Worm (Caenorhabditis elegans) whole organism, late embryonic: ENCODE data around the gene rpl-9.

Experiments used
- C08G9.2 ChIP-seq: sonication (generic microtip); optimal IDR thresholded peaks from 2 replicates; lab custom pipeline; 2016; ENCODE audit warnings: mild to moderate bottlenecking, missing genetic modification characterization, moderate library complexity, missing compliant biosample characterization
- F13H6.1 ChIP-seq: sonication (generic microtip); optimal IDR thresholded peaks from 2 replicates; lab custom pipeline; 2016; ENCODE audit warnings: missing genetic modification characterization, missing compliant biosample characterization
- T23F11.4 ChIP-seq: fragments of 200-800 bp; sonication (Bioruptor generic); optimal IDR thresholded peaks from 2 replicates; lab custom pipeline; 2018; ENCODE audit warnings: mild to moderate bottlenecking, missing genetic modification characterization, missing compliant biosample characterization
- Y22D7AL.16 ChIP-seq: sonication (generic microtip); optimal IDR thresholded peaks from 2 replicates; lab custom pipeline; 2016; ENCODE audit warnings: missing genetic modification characterization, missing compliant biosample characterization
- ama-1 ChIP-seq: fragments of 150-350 bp; optimal IDR thresholded peaks from 2 replicates; lab custom pipeline; 2014
- ceh-14 ChIP-seq: sonication (generic microtip); optimal IDR thresholded peaks from 2 replicates; lab custom pipeline; 2016; ENCODE audit warnings: missing genotype, missing genetic modification characterization, missing compliant biosample characterization
- ceh-19 ChIP-seq: fragments of 200-800 bp; sonication (Bioruptor generic); optimal IDR thresholded peaks from 2 replicates; lab custom pipeline; 2018; ENCODE audit warnings: mild to moderate bottlenecking, missing genetic modification characterization, missing compliant biosample characterization
- ceh-2 ChIP-seq: sonication (generic microtip); optimal IDR thresholded peaks from 2 replicates; lab custom pipeline; 2016; ENCODE audit warnings: missing genotype, missing genetic modification characterization, missing compliant biosample characterization
- ceh-30 ChIP-seq: fragments of 150-350 bp; optimal IDR thresholded peaks from 2 replicates; lab custom pipeline; 2014; ENCODE audit warnings: missing biosample characterization, missing genetic modification characterization
- ceh-31 ChIP-seq: sonication (generic microtip); optimal IDR thresholded peaks from 2 replicates; lab custom pipeline; 2016; ENCODE audit warnings: missing genetic modification characterization, missing compliant biosample characterization
- ceh-34 ChIP-seq: sonication (generic microtip); optimal IDR thresholded peaks from 2 replicates; lab custom pipeline; 2016; ENCODE audit warnings: mild to moderate bottlenecking, missing genetic modification characterization, missing compliant biosample characterization
- ceh-48 ChIP-seq: sonication (generic microtip); optimal IDR thresholded peaks from 2 replicates; lab custom pipeline; 2016; ENCODE audit warnings: missing genetic modification characterization, inconsistent platforms, missing compliant biosample characterization
- ceh-6 ChIP-seq: fragments of 200-800 bp; sonication (Bioruptor generic); optimal IDR thresholded peaks from 2 replicates; lab custom pipeline; 2018; ENCODE audit warnings: mild to moderate bottlenecking, missing genetic modification characterization, missing compliant biosample characterization
- dmd-4 ChIP-seq: sonication (generic microtip); optimal IDR thresholded peaks from 2 replicates; lab custom pipeline; 2016; ENCODE audit warnings: borderline replicate concordance, missing genetic modification characterization, missing compliant biosample characterization
- dve-1 ChIP-seq: sonication (generic microtip); optimal IDR thresholded peaks from 2 replicates; lab custom pipeline; 2017; ENCODE audit warnings: antibody characterized with exemption, mild to moderate bottlenecking, missing genetic modification characterization, missing compliant biosample characterization
- ets-4 ChIP-seq: sonication (generic microtip); optimal IDR thresholded peaks from 2 replicates; lab custom pipeline; 2016; ENCODE audit warnings: missing genetic modification characterization, missing compliant biosample characterization
- eyg-1 ChIP-seq: sonication (generic microtip); optimal IDR thresholded peaks from 2 replicates; lab custom pipeline; 2016; ENCODE audit warnings: missing genotype, missing genetic modification characterization, missing compliant biosample characterization
- hlh-13 ChIP-seq: fragments of 200-800 bp; sonication (Bioruptor generic); optimal IDR thresholded peaks from 2 replicates; lab custom pipeline; 2018; ENCODE audit warnings: mild to moderate bottlenecking, missing genetic modification characterization, missing compliant biosample characterization
- hlh-6 ChIP-seq: sonication (generic microtip); optimal IDR thresholded peaks from 2 replicates; lab custom pipeline; 2016; ENCODE audit warnings: missing genotype, missing genetic modification characterization, missing compliant biosample characterization
- hlh-8 ChIP-seq: sonication (generic microtip); optimal IDR thresholded peaks from 2 replicates; lab custom pipeline; 2016; ENCODE audit warnings: missing genotype, missing genetic modification characterization, missing compliant biosample characterization
- lim-6 ChIP-seq: sonication (generic microtip); optimal IDR thresholded peaks from 2 replicates; lab custom pipeline; 2016; ENCODE audit warnings: missing genetic modification characterization, missing compliant biosample characterization
- madf-2 ChIP-seq: sonication (generic microtip); optimal IDR thresholded peaks from 2 replicates; lab custom pipeline; 2017; ENCODE audit warnings: missing genetic modification characterization, missing compliant biosample characterization
- nfya-1 ChIP-seq: sonication (generic microtip); optimal IDR thresholded peaks from 2 replicates; lab custom pipeline; 2017; ENCODE audit warnings: missing genetic modification characterization, mild to moderate bottlenecking, missing compliant biosample characterization, antibody characterized with exemption, moderate library complexity
- nhr-232 ChIP-seq: sonication (generic microtip); optimal IDR thresholded peaks from 2 replicates; lab custom pipeline; 2016; ENCODE audit warnings: missing genetic modification characterization, missing compliant biosample characterization
- odd-2 ChIP-seq: sonication (generic microtip); optimal IDR thresholded peaks from 2 replicates; lab custom pipeline; 2017; ENCODE audit warnings: antibody characterized with exemption, mild to moderate bottlenecking, missing genetic modification characterization, missing compliant biosample characterization
- pax-1 ChIP-seq: fragments of 150-350 bp; optimal IDR thresholded peaks from 2 replicates; lab custom pipeline; 2014; ENCODE audit warnings: missing biosample characterization, missing genetic modification characterization
- pha-2 ChIP-seq: sonication (generic microtip); optimal IDR thresholded peaks from 2 replicates; lab custom pipeline; 2017; ENCODE audit warnings: mild to moderate bottlenecking, missing genetic modification characterization, missing compliant biosample characterization
- pha-4 ChIP-seq: fragments of 150-350 bp; optimal IDR thresholded peaks from 2 replicates; lab custom pipeline; 2018; ENCODE audit warnings: missing biosample characterization, missing genetic modification reagents, missing genetic modification characterization
- pqm-1 ChIP-seq: sonication (generic microtip); optimal IDR thresholded peaks from 2 replicates; lab custom pipeline; 2016; ENCODE audit warnings: missing genetic modification characterization, missing compliant biosample characterization
- rnt-1 ChIP-seq: sonication (generic microtip); optimal IDR thresholded peaks from 2 replicates; lab custom pipeline; 2016; ENCODE audit warnings: missing genetic modification characterization, missing compliant biosample characterization
- sox-4 ChIP-seq: sonication (generic microtip); optimal IDR thresholded peaks from 2 replicates; lab custom pipeline; 2017; ENCODE audit warnings: mild to moderate bottlenecking, missing genetic modification characterization, inconsistent platforms, missing compliant biosample characterization
- syd-9 ChIP-seq: sonication (generic microtip); optimal IDR thresholded peaks from 2 replicates; lab custom pipeline; 2016; ENCODE audit warnings: mild to moderate bottlenecking, missing genetic modification characterization, moderate library complexity, missing compliant biosample characterization
- tbx-2 ChIP-seq: sonication (generic microtip); optimal IDR thresholded peaks from 2 replicates; lab custom pipeline; 2016; ENCODE audit warnings: missing genetic modification characterization, missing compliant biosample characterization
- tbx-7 ChIP-seq: sonication (generic microtip); optimal IDR thresholded peaks from 2 replicates; lab custom pipeline; 2016; ENCODE audit warnings: missing genotype, missing genetic modification characterization, missing compliant biosample characterization
- ttx-3 ChIP-seq: sonication (generic microtip); optimal IDR thresholded peaks from 2 replicates; lab custom pipeline; 2016; ENCODE audit warnings: missing genetic modification reagents, missing genetic modification characterization, missing compliant biosample characterization
- unc-3 ChIP-seq, 2 experiments: fragments of 200-800 bp in 1 of 2; sonication (Bioruptor generic) in 1 of 2; sonication (generic microtip) in 1 of 2; conservative IDR thresholded peaks in 1 of 2; optimal IDR thresholded peaks in 1 of 2; 2 replicates each; pipeline versions ENCODE4 v1.3.6 to Lab custom; 2016 to 2022; ENCODE audit warnings: missing compliant biosample characterization in 2 of 2, missing genetic modification characterization in 2 of 2, missing genetic modification reagents in 1 of 2
- unc-55 ChIP-seq: sonication (generic microtip); optimal IDR thresholded peaks from 2 replicates; lab custom pipeline; 2017; ENCODE audit warnings: missing biosample characterization, missing genetic modification reagents, missing genetic modification characterization
- unc-86 ChIP-seq: sonication (generic microtip); optimal IDR thresholded peaks from 2 replicates; lab custom pipeline; 2016; ENCODE audit warnings: missing genetic modification characterization, missing compliant biosample characterization
- zip-5 ChIP-seq: sonication (generic microtip); optimal IDR thresholded peaks from 2 replicates; lab custom pipeline; 2016; ENCODE audit warnings: missing genetic modification characterization, missing compliant biosample characterization

The rpl-9 gene

ce11 chrIII:7582885-7583284 lies 10.3 kb upstream of the rpl-9 start, which contains the start of gene R13A5.10:
Gene R13A5.10 (minus strand): TSS chrIII:7582985.
- TF ChIP-seq ceh-48, result no peak
- no peak for TF ChIP-seq dve-1
- TF ChIP-seq madf-2 (tag; lab: Kevin White, UChicago), result no peak
- TF ChIP-seq odd-2 (tag; lab: Kevin White, UChicago), result no peak
- no peak for TF ChIP-seq eyg-1
- no peak for TF ChIP-seq ceh-6 (GFP tag; lab: Kevin White, UChicago)
- TF ChIP-seq unc-55, result no peak
- TF ChIP-seq tbx-2, result no peak
- TF ChIP-seq pha-4 (tag; lab: Kevin White, UChicago), result no peak
- no peak for TF ChIP-seq ceh-14 (tag; lab: Kevin White, UChicago)
- TF ChIP-seq ttx-3 (tag; lab: Kevin White, UChicago), result no peak
- TF ChIP-seq ceh-19 (GFP tag; lab: Kevin White, UChicago), result no peak
- no peak for TF ChIP-seq unc-86 (tag; lab: Kevin White, UChicago)
- TF ChIP-seq, all 69 proteins: peak for 0

DNA sequence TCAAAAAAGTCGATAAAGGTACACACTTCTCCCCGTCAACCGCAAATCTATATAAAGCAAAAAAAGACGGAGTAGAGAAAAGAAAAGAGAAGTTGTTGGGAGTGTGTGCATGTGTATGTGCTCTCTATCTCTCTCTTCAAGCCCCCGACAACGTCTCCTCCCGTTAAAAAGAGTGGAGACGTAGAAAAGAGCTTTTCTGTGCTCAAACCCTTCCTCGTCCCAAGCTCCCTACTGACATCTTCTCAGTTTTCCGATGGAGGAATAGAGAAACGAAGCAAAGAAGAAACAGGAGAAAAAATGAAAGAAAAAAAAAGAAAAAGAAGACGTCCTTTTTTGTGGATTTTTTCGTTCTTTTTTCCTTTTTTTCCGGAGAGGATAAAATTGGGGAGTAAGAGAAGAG lies 8.0 kb upstream of the rpl-9 start:
- TF ChIP-seq hlh-6 (no peak), rnt-1 (tag; lab: Kevin White, UChicago) (no peak), ceh-19 (GFP tag; lab: Kevin White, UChicago) (peak; percentile 39), ceh-14 (tag; lab: Kevin White, UChicago) (no peak), dve-1 (no peak), ceh-31 (tag; lab: Kevin White, UChicago) (peak; percentile 47), tbx-7 (tag; lab: Kevin White, UChicago) (no peak), pha-2 (tag; lab: Kevin White, UChicago) (no peak), ets-4 (no peak), nfya-1 (peak; percentile 27), unc-3 (GFP tag; conservative IDR thresholded peaks at IDR 0.05; lab: Robert Waterston, UW) (no peak), unc-3 (tag; optimal IDR thresholded peaks at IDR 0.05; lab: Kevin White, UChicago) (no peak), unc-86 (tag; lab: Kevin White, UChicago) (no peak), nhr-232 (tag; lab: Kevin White, UChicago) (no peak), hlh-13 (GFP tag; lab: Kevin White, UChicago) (no peak), ceh-30 (tag; lab: Kevin White, UChicago) (no peak), ama-1 (no peak)
- TF ChIP-seq, all 69 proteins: peak for 3

ce11 chrIII:7579324-7579723 lies 6.7 kb upstream of the rpl-9 start, which contains the start of gene mfsd-6:
Gene mfsd-6 (minus strand): TSS chrIII:7579411.
- TF ChIP-seq Y22D7AL.16 (no peak), madf-2 (tag; lab: Kevin White, UChicago) (no peak), sox-4 (no peak), F13H6.1 (tag; lab: Kevin White, UChicago) (no peak), ceh-2 (tag; lab: Kevin White, UChicago) (no peak), rnt-1 (tag; lab: Kevin White, UChicago) (no peak), ceh-48 (no peak), dmd-4 (tag; lab: Kevin White, UChicago) (no peak), lim-6 (tag; lab: Kevin White, UChicago) (no peak), hlh-8 (tag; lab: Kevin White, UChicago) (no peak), ceh-30 (tag; lab: Kevin White, UChicago) (no peak), ceh-34 (tag; lab: Kevin White, UChicago) (no peak), T23F11.4 (GFP tag; lab: Kevin White, UChicago) (no peak), syd-9 (tag; lab: Kevin White, UChicago) (no peak), nhr-232 (tag; lab: Kevin White, UChicago) (no peak), ttx-3 (tag; lab: Kevin White, UChicago) (no peak)

- TF ChIP-seq zip-5 (tag; lab: Kevin White, UChicago) (no peak), ceh-31 (tag; lab: Kevin White, UChicago) (no peak), nfya-1 (no peak), C08G9.2 (tag; lab: Kevin White, UChicago) (no peak), F13H6.1 (tag; lab: Kevin White, UChicago) (no peak), pqm-1 (no peak), T23F11.4 (GFP tag; lab: Kevin White, UChicago) (no peak), tbx-7 (tag; lab: Kevin White, UChicago) (no peak), pax-1 (tag; lab: Kevin White, UChicago) (no peak), ceh-2 (tag; lab: Kevin White, UChicago) (no peak)
Observed at ce11 chrIII:7571726-7572125, 905 bp downstream of the rpl-9 start.
